Fruit fly (Drosophila melanogaster) whole organism, embryonic: Measurements from ENCODE around the gene Jhbp3.

Experiments used
- CG10462 ChIP-seq: fragments of 200-800 bp; sonication (Bioruptor generic); optimal IDR thresholded peaks from 2 replicates; lab custom pipeline; 2016; ENCODE audit warnings: missing biosample characterization, missing genetic modification characterization
- CG12299 ChIP-seq: fragments of 200-800 bp; sonication (Bioruptor generic); optimal IDR thresholded peaks from 2 replicates; lab custom pipeline; 2018; ENCODE audit warnings: missing biosample characterization, mild to moderate bottlenecking, missing genetic modification characterization
- CG13894 ChIP-seq: fragments of 200-800 bp; sonication (Bioruptor generic); optimal IDR thresholded peaks from 3 replicates; lab custom pipeline; 2018; ENCODE audit warnings: missing biosample characterization, mild to moderate bottlenecking, missing genetic modification characterization, moderate library complexity
- CG14441 ChIP-seq: fragments of 200-800 bp; sonication (Bioruptor generic); IDR thresholded peaks from 2 replicates; pipeline ENCODE4 v1.3.6; 2022; ENCODE audit warnings: missing biosample characterization, missing genetic modification characterization
- CG15696 ChIP-seq: fragments of 200-800 bp; sonication (Bioruptor generic); optimal IDR thresholded peaks from 2 replicates; lab custom pipeline; 2019; ENCODE audit warnings: missing biosample characterization, mild to moderate bottlenecking, missing genetic modification characterization, moderate library complexity
- CG16815 ChIP-seq: fragments of 200-800 bp; sonication (Bioruptor generic); optimal IDR thresholded peaks from 3 replicates; lab custom pipeline; 2017; ENCODE audit warnings: missing biosample characterization, mild to moderate bottlenecking, missing genetic modification characterization
- CG17328 ChIP-seq: fragments of 200-800 bp; sonication (Bioruptor generic); IDR thresholded peaks from 2 replicates; pipeline ENCODE4 v1.3.6; 2022; ENCODE audit warnings: missing biosample characterization, missing genetic modification characterization
- CG17802 ChIP-seq: fragments of 200-800 bp; sonication (Bioruptor generic); optimal IDR thresholded peaks from 2 replicates; lab custom pipeline; 2018; ENCODE audit warnings: missing biosample characterization, mild to moderate bottlenecking, missing genetic modification characterization, moderate library complexity
- CG2199 ChIP-seq: fragments of 200-800 bp; sonication (Bioruptor generic); IDR thresholded peaks from 3 replicates; pipeline ENCODE4 v1.3.6; 2022; ENCODE audit warnings: missing biosample characterization, missing genetic modification characterization
- CG31441 ChIP-seq: fragments of 200-800 bp; sonication (Bioruptor generic); IDR thresholded peaks from 2 replicates; pipeline ENCODE4 v1.3.6; 2022; ENCODE audit warnings: missing biosample characterization, missing genetic modification characterization
- CG32532 ChIP-seq: fragments of 200-800 bp; sonication (Bioruptor generic); IDR thresholded peaks from 2 replicates; pipeline ENCODE4 v1.3.6; 2022; ENCODE audit warnings: missing biosample characterization, missing genetic modification characterization
- CG3838 ChIP-seq: fragments of 200-800 bp; sonication (Bioruptor generic); optimal IDR thresholded peaks from 3 replicates; lab custom pipeline; 2016; ENCODE audit warnings: missing biosample characterization, missing genetic modification characterization
- CG4282 ChIP-seq: fragments of 200-800 bp; sonication (Bioruptor generic); optimal IDR thresholded peaks from 2 replicates; lab custom pipeline; 2016; ENCODE audit warnings: missing biosample characterization, missing genetic modification characterization
- CG43689 ChIP-seq: fragments of 200-800 bp; sonication (Bioruptor generic); IDR thresholded peaks from 2 replicates; pipeline ENCODE4 v1.3.6; 2022; ENCODE audit warnings: missing biosample characterization, missing genetic modification characterization
- CG4707 ChIP-seq: fragments of 200-800 bp; sonication (Bioruptor generic); optimal IDR thresholded peaks from 2 replicates; lab custom pipeline; 2018; ENCODE audit warnings: missing biosample characterization, mild to moderate bottlenecking, missing genetic modification characterization, moderate library complexity
- CG5180 ChIP-seq: fragments of 200-800 bp; sonication (Bioruptor generic); optimal IDR thresholded peaks from 3 replicates; lab custom pipeline; 2017; ENCODE audit warnings: missing biosample characterization, missing genetic modification characterization, mild to moderate bottlenecking, moderate library complexity, missing genetic modification reagents
- CG6254 ChIP-seq: fragments of 200-800 bp; sonication (Bioruptor generic); optimal IDR thresholded peaks from 3 replicates; lab custom pipeline; 2017; ENCODE audit warnings: mild to moderate bottlenecking, missing biosample characterization, missing genetic modification reagents, missing genetic modification characterization
- CG6813 ChIP-seq: fragments of 200-800 bp; sonication (Bioruptor generic); optimal IDR thresholded peaks from 2 replicates; lab custom pipeline; 2017; ENCODE audit warnings: missing biosample characterization, missing genetic modification characterization, mild to moderate bottlenecking, moderate library complexity, missing genetic modification reagents
- CG7987 ChIP-seq: fragments of 200-800 bp; sonication (Bioruptor generic); optimal IDR thresholded peaks from 2 replicates; lab custom pipeline; 2018; ENCODE audit warnings: missing biosample characterization, mild to moderate bottlenecking, missing genetic modification characterization, moderate library complexity
- CG8290 ChIP-seq, 3 experiments: fragments of 200-800 bp; sonication (Bioruptor generic); optimal IDR thresholded peaks; 2 replicates each; lab custom pipeline; 2016 to 2019; ENCODE audit warnings: missing biosample characterization in 3 of 3, missing genetic modification characterization in 3 of 3, mild to moderate bottlenecking in 2 of 3, moderate library complexity in 1 of 3
- CG8359 ChIP-seq: fragments of 200-800 bp; sonication (Bioruptor generic); optimal IDR thresholded peaks from 2 replicates; lab custom pipeline; 2017; ENCODE audit warnings: missing biosample characterization, mild to moderate bottlenecking, missing genetic modification characterization, borderline replicate concordance
- CG9817 ChIP-seq: fragments of 200-800 bp; sonication (Bioruptor generic); optimal IDR thresholded peaks from 2 replicates; lab custom pipeline; 2018; ENCODE audit warnings: missing biosample characterization, mild to moderate bottlenecking, missing genetic modification characterization, moderate library complexity
- ERR ChIP-seq: fragments of 200-800 bp; sonication (Bioruptor generic); optimal IDR thresholded peaks from 2 replicates; lab custom pipeline; 2016; ENCODE audit warnings: missing biosample characterization, missing genetic modification characterization
- Eip74EF ChIP-seq, 2 experiments: fragments of 200-800 bp in 1 of 2; fragments of >200 bp in 1 of 2; sonication (Bioruptor generic) in 1 of 2; optimal IDR thresholded peaks; 2 replicates each; lab custom pipeline; 2017 to 2019; ENCODE audit warnings: missing biosample characterization in 2 of 2, missing genetic modification characterization in 2 of 2, mild to moderate bottlenecking in 1 of 2, moderate library complexity in 1 of 2
- Fer1 ChIP-seq: fragments of 200-800 bp; sonication (Bioruptor generic); optimal IDR thresholded peaks from 2 replicates; lab custom pipeline; 2017; ENCODE audit warnings: missing biosample characterization, mild to moderate bottlenecking, missing genetic modification characterization
- HLH3B ChIP-seq: fragments of 200-800 bp; sonication (Bioruptor generic); IDR thresholded peaks from 2 replicates; pipeline ENCODE4 v1.3.6; 2022; ENCODE audit warnings: missing biosample characterization, missing genetic modification characterization
- HmgD ChIP-seq: fragments of 200-800 bp; sonication (Bioruptor generic); optimal IDR thresholded peaks from 3 replicates; lab custom pipeline; 2016; ENCODE audit warnings: missing biosample characterization, missing genetic modification characterization
- Kr ChIP-seq: fragments of 200-800 bp; sonication (Bioruptor generic); optimal IDR thresholded peaks from 2 replicates; lab custom pipeline; 2017; ENCODE audit warnings: missing biosample characterization, mild to moderate bottlenecking, missing genetic modification characterization
- Xrp1 ChIP-seq: fragments of 200-800 bp; sonication (Bioruptor generic); IDR thresholded peaks from 2 replicates; pipeline ENCODE4 v1.3.6; 2022; ENCODE audit warnings: missing biosample characterization, missing genetic modification characterization
- chm ChIP-seq: fragments of 200-800 bp; sonication (Bioruptor generic); IDR thresholded peaks from 2 replicates; pipeline ENCODE4 v1.3.6; 2022; ENCODE audit warnings: missing biosample characterization, missing genetic modification characterization
- dimm ChIP-seq: fragments of 200-800 bp; sonication (Bioruptor generic); IDR thresholded peaks from 2 replicates; pipeline ENCODE4 v1.3.6; 2022; ENCODE audit warnings: missing biosample characterization, missing genetic modification characterization
- dpn ChIP-seq, 2 experiments: fragments of 200-800 bp; sonication (Bioruptor generic); optimal IDR thresholded peaks; 3 replicates each; lab custom pipeline; 2016; ENCODE audit warnings: missing biosample characterization in 2 of 2, missing genetic modification characterization in 2 of 2
- grn ChIP-seq: fragments of 200-800 bp; sonication (Bioruptor generic); optimal IDR thresholded peaks from 3 replicates; lab custom pipeline; 2017; ENCODE audit warnings: missing biosample characterization, missing genetic modification characterization
- gsb-n ChIP-seq: fragments of 200-800 bp; sonication (Bioruptor generic); optimal IDR thresholded peaks from 3 replicates; lab custom pipeline; 2018; ENCODE audit warnings: missing biosample characterization, mild to moderate bottlenecking, missing genetic modification characterization
- jumu ChIP-seq: fragments of 200-800 bp; sonication (Bioruptor generic); optimal IDR thresholded peaks from 3 replicates; lab custom pipeline; 2016; ENCODE audit warnings: missing biosample characterization, missing genetic modification characterization
- ken ChIP-seq: fragments of 200-800 bp; sonication (Bioruptor generic); IDR thresholded peaks from 3 replicates; pipeline ENCODE4 v1.3.6; 2022; ENCODE audit warnings: missing biosample characterization, missing genetic modification characterization
- kni ChIP-seq: fragments of 200-800 bp; sonication (Bioruptor generic); optimal IDR thresholded peaks from 3 replicates; lab custom pipeline; 2017; ENCODE audit warnings: mild to moderate bottlenecking, missing biosample characterization, missing genetic modification reagents, missing genetic modification characterization
- lov ChIP-seq, 2 experiments: fragments of 200-800 bp in 1 of 2; fragments of >200 bp in 1 of 2; sonication (Bioruptor generic) in 1 of 2; IDR thresholded peaks in 1 of 2; optimal IDR thresholded peaks in 1 of 2; 2 replicates in 1 of 2; 3 replicates in 1 of 2; pipeline versions ENCODE4 v1.3.6 to Lab custom; 2017 to 2022; ENCODE audit warnings: missing biosample characterization in 1 of 2, missing genetic modification characterization in 1 of 2
- otp ChIP-seq: fragments of 200-800 bp; sonication (Bioruptor generic); IDR thresholded peaks from 3 replicates; pipeline ENCODE4, ENCODE4 v1.3.6; 2022; ENCODE audit warnings: missing biosample characterization, missing genetic modification characterization
- run ChIP-seq: fragments of 200-800 bp; sonication (Bioruptor generic); optimal IDR thresholded peaks from 3 replicates; lab custom pipeline; 2018; ENCODE audit warnings: missing biosample characterization, mild to moderate bottlenecking, missing genetic modification characterization
- salm ChIP-seq: fragments of 200-800 bp; sonication (Bioruptor generic); optimal IDR thresholded peaks from 2 replicates; lab custom pipeline; 2018; ENCODE audit warnings: missing biosample characterization, mild to moderate bottlenecking, missing genetic modification characterization
- sd ChIP-seq: fragments of 200-800 bp; sonication (Bioruptor generic); optimal IDR thresholded peaks from 3 replicates; lab custom pipeline; 2018; ENCODE audit warnings: missing biosample characterization, mild to moderate bottlenecking, missing genetic modification characterization, moderate library complexity
- sens ChIP-seq: fragments of 200-800 bp; sonication (Bioruptor generic); peaks from one replicate; lab custom pipeline; 2016; ENCODE audit warnings: missing biosample characterization, missing genetic modification characterization
- stc ChIP-seq: fragments of 200-800 bp; sonication (Bioruptor generic); IDR thresholded peaks from 2 replicates; pipeline ENCODE4 v1.3.6; 2022; ENCODE audit warnings: missing biosample characterization, missing genetic modification characterization
- sug ChIP-seq: fragments of 200-800 bp; optimal IDR thresholded peaks from 2 replicates; lab custom pipeline; 2019; ENCODE audit warnings: missing biosample characterization, mild to moderate bottlenecking, missing genetic modification characterization, moderate library complexity
- tap ChIP-seq: fragments of 200-800 bp; optimal IDR thresholded peaks from 3 replicates; lab custom pipeline; 2019; ENCODE audit warnings: missing biosample characterization, mild to moderate bottlenecking, missing genetic modification characterization, moderate library complexity
- tll ChIP-seq, 2 experiments: fragments of 200-800 bp in 1 of 2; fragments of >200 bp in 1 of 2; sonication (Bioruptor generic) in 1 of 2; optimal IDR thresholded peaks; 2 replicates each; lab custom pipeline; 2017 to 2019; ENCODE audit warnings: missing biosample characterization in 2 of 2, missing genetic modification characterization in 2 of 2, mild to moderate bottlenecking in 1 of 2, moderate library complexity in 1 of 2
- ttk ChIP-seq: fragments of 200-800 bp; sonication (Bioruptor generic); IDR thresholded peaks from 2 replicates; pipeline ENCODE4 v2.1.2; 2022; ENCODE audit warnings: missing biosample characterization, missing genetic modification characterization

Gene Jhbp3

DNA sequence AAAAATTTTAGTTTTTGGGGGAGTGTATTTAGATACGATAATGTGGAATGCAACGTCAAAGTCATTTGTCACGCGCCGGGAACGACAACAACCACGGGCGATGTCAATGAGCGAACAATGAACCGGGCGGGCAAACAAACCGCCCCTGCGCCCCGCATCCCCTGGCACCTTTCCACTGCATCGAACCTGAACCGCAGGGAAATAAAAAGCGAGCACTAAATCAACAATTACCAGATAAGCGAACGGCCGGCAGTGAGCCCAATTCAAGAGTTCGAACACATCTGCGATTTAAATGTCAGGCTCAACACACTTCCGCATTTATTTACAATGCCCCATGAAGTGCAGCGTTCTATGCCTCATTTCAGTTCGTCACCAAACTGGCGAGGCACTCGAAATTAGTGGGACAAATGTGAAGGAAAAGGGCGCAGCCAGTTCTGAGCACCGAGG, 41.5 kb upstream of the Jhbp3 start (continued):
- TF ChIP-seq CG32532 (GFP tag; lab: Robert Waterston, UW) (no peak), CG4707 (GFP tag; lab: Kevin White, UChicago) (peak; percentile 6), CG7987 (peak; percentile 30), sug (peak; percentile 24), CG14441 (GFP tag; lab: Robert Waterston, UW) (no peak), CG17802 (tag; lab: Kevin White, UChicago) (no peak), CG8359 (GFP tag; lab: Kevin White, UChicago) (peak; percentile 44), CG5180 (peak; percentile 60), Eip74EF (GFP tag; optimal IDR thresholded peaks at IDR 0.05; lab: Kevin White, UChicago) (peak in 1 of 2 experiments; percentile 54), HmgD (GFP tag; lab: Kevin White, UChicago) (no peak), CG3838 (GFP tag; lab: Kevin White, UChicago) (peak; percentile 13), kni (peak; percentile 93), otp (GFP tag; lab: Robert Waterston, UW) (peak; percentile 49; the same call in 1 of the 3 replicates), salm (tag; lab: Kevin White, UChicago) (peak; percentile 5), ttk (GFP tag; lab: Robert Waterston, UW) (peak; percentile 15; the same call in 1 of the 2 replicates), CG9817 (tag; lab: Kevin White, UChicago) (no peak), CG17328 (GFP tag; lab: Robert Waterston, UW) (peak; percentile 72), jumu (GFP tag; lab: Kevin White, UChicago) (no peak), CG2199 (GFP tag; lab: Robert Waterston, UW) (peak; percentile 94), CG13894 (no peak), Fer1 (no peak), CG12299 (tag; lab: Kevin White, UChicago) (no peak), run (tag; lab: Kevin White, UChicago) (peak; percentile 4), ken (GFP tag; lab: Robert Waterston, UW) (0 out of 3 replicates have a peak, but pooled peaks have one; percentile 58), Kr (GFP tag; lab: Kevin White, UChicago) (peak; percentile 94), CG31441 (GFP tag; lab: Robert Waterston, UW) (no peak), sens (GFP tag; lab: Kevin White, UChicago) (peak; percentile 79), CG16815 (GFP tag; lab: Kevin White, UChicago) (no peak), tll (GFP tag; optimal IDR thresholded peaks at IDR 0.05; lab: Kevin White, UChicago) (peak in 1 of 2 experiments; percentile 85), HLH3B (GFP tag; lab: Robert Waterston, UW) (0 out of 2 replicates have a peak, but pooled peaks have one; percentile 8), grn (GFP tag; lab: Kevin White, UChicago) (peak; percentile 61), CG10462 (GFP tag; lab: Kevin White, UChicago) (no peak), tap (tag; lab: Kevin White, UChicago) (peak; percentile 7), Xrp1 (GFP tag; lab: Robert Waterston, UW) (peak; percentile 32), CG6813 (GFP tag; lab: Kevin White, UChicago) (peak; percentile 20), CG8290 (GFP tag; optimal IDR thresholded peaks at IDR 0.05; lab: Kevin White, UChicago) (no peak), CG8290 (tag; optimal IDR thresholded peaks at IDR 0.05; lab: Kevin White, UChicago) (peak in 1 of 2 experiments; percentile 22), gsb-n (peak; percentile 81), CG6254 (GFP tag; lab: Kevin White, UChicago) (peak; percentile 39), dimm (no peak), dpn (GFP tag; optimal IDR thresholded peaks at IDR 0.05; lab: Kevin White, UChicago) (no peak), CG4282 (GFP tag; lab: Kevin White, UChicago) (no peak), stc (GFP tag; lab: Robert Waterston, UW) (0 out of 2 replicates have a peak, but pooled peaks have one; percentile 13), sd (tag; lab: Kevin White, UChicago) (peak; percentile 60), lov (optimal IDR thresholded peaks at IDR 0.05; lab: Kevin White, UChicago) (no peak), lov (GFP tag; IDR thresholded peaks at IDR 0.05; lab: Robert Waterston, UW) (0 out of 3 replicates have a peak, but pooled peaks have one; percentile 69), ERR (GFP tag; lab: Kevin White, UChicago) (no peak), CG15696 (tag; lab: Kevin White, UChicago) (peak; percentile 41), chm (GFP tag; lab: Robert Waterston, UW) (peak; percentile 80), CG43689 (GFP tag; lab: Robert Waterston, UW) (0 out of 2 replicates have a peak, but pooled peaks have one; percentile 25)
